Fruit fly (Drosophila melanogaster) S2 (cell line): ENCODE data around the gene CG8136.

ENCODE experiments used
- CG8478 ChIP-seq: fragments of >200 bp; optimal IDR thresholded peaks from 2 replicates; lab custom pipeline; 2018
- CTCF ChIP-seq, 2 experiments: fragments of >200 bp; optimal IDR thresholded peaks; 2 replicates each; lab custom pipeline; 2018

Gene CG8136

DNA sequence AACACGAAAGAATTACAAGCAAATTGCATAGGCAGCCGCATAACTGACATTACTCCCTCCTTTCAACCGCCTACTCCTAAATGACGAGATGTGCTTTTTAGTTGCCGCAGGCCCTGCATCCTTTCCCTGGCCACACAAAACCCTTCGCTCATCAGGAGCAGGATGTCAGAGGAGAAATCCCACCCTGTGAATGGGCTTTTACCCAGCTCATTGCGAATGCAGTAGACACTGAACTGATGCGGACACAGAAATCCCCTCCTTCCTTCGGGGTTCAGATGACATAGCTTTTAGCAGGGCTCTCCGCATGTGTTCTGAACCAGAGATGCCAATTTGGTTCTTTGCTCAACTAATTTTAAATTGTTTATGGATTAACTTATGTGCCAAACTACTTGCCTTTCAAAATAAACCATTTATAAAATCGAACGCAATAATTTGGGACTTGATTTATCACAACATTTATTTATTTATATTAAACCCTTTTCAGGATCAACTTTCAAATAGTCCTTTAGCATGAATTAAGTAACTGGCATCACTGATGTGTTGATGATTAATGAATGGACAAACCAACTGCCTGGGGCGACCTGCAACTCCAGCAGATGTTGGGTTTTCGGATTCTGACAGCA lies 18.1 kb downstream of the CG8136 start:
- TF ChIP-seq CG8478 (lab: Kevin White, UChicago) (no peak), CTCF (optimal IDR thresholded peaks at IDR 0.05; lab: Kevin White, UChicago) (no peak)

DNA sequence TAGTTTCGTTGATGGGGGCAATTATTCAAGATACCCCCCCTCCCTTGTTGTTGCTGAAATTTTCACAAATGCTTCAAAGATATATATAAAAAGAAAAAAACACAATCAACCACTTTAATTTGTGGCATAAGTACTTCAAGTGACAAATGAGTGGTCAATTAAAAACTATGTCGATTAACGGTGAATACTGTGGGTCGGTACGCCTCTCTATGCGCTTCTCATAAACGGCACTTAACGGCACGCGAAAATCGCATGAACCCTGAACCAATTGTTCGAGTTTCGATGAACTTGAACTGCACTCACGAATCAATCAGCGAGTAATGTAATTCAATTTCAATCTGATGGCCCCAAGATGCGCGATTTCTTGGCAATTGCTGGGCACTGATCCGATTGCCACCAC lies 18.9 kb downstream of the CG8136 start:
- TF ChIP-seq CTCF (optimal IDR thresholded peaks at IDR 0.05; lab: Kevin White, UChicago) (no peak), CG8478 (lab: Kevin White, UChicago) (no peak)

DNA sequence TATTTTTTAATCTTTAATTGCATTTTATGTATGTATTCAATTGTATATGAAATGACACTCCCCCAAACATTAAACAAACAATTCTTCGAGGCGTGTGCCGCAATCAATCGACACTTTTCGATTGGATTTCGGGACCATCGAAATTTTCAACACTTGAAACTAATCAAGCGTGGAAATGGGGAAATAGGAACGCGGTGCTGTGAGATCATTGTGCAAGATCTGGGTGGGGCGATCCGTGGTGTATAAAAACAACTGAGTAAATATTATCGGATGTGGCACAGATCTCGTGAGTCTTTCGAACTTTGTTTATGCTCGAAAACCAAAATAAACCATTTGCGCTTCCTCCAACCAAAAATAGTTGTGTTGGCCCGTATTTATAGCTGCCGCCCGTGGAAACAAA lies 20.1 kb downstream of the CG8136 start:
- TF ChIP-seq CG8478 (lab: Kevin White, UChicago) (no peak), CTCF (optimal IDR thresholded peaks at IDR 0.05; lab: Kevin White, UChicago) (no peak)

DNA sequence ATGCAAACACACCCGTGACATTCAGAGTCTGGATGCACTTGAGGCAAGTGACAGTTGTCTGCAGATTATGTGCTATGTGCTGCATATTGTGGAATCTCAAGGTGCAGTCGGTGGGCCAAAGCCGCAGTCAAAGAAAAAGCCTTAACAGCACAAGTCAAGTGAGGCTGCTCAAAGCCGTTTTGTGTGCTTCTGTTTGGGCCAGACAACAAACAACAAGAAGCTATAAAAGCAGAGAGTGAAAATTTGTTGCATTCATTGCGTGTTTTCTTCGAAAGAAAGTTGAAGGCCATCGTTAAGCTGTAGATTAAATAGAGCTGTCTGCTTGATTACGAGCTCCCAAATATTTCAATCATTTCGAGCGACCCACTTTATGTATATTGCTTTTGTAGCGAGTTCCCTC lies 20.8 kb downstream of the CG8136 start:
- TF ChIP-seq CTCF (optimal IDR thresholded peaks at IDR 0.05; lab: Kevin White, UChicago) (no peak), CG8478 (lab: Kevin White, UChicago) (no peak)

DNA sequence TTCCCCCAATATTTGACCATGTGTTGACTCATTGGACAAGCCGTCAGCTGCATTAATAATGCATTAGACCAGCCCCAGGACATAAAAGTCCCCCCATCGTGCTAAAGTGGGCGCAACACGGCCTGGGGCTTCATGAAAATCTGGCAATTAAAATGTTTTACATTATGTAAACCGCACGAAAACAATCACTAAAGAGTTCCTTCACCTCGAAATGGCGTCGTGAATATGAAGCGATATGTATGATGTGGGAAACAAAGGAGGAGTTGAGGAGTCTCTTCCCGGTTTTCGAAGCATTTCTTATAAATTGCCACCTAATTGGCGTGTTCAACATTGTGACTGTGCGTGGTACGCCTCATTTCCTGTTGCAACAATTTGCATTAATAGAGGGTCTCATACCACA lies 21.5 kb downstream of the CG8136 start:
- TF ChIP-seq CG8478 (lab: Kevin White, UChicago) (no peak), CTCF (optimal IDR thresholded peaks at IDR 0.05; lab: Kevin White, UChicago) (no peak)

DNA sequence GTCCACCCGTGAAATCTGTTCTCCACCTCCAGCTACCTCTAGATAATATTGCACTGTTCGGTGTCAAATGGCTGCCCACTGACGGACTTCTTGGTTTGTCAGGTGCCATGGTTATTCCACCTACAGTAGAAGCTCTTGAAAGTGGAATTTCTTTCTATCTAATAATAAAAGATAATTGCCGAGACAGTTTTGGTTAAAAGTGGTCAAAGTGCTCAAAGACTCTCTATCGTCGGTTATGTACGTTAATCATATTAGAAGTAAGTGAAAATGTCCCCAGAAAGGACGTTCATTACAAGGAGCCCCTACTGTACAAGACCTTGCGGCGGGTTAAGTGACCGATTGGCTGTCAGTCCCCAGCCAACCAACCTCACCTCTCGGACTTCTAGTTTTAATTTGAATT lies 23.0 kb downstream of the CG8136 start:
- TF ChIP-seq CTCF (optimal IDR thresholded peaks at IDR 0.05; lab: Kevin White, UChicago) (no peak), CG8478 (lab: Kevin White, UChicago) (no peak)

DNA sequence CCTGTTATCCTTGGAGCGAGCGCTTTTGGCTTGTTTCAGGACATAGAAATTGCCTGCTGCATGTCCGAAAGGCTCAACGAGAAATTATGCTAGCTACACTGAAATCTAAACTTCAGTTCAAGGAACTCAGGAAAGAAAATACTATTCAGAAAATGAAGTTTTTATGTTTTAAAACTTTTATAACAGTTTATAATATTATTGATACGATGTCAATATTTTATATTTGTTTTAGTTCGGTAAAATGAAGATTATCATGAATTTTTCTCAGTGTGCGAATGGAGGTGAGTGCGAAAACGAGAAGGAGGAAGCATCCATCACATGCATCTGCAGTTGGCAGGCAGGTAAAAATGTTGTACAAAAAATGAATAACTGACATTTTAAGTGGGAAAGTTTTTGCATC lies 25.2 kb downstream of the CG8136 start:
- TF ChIP-seq CG8478 (lab: Kevin White, UChicago) (no peak), CTCF (optimal IDR thresholded peaks at IDR 0.05; lab: Kevin White, UChicago) (no peak)

DNA sequence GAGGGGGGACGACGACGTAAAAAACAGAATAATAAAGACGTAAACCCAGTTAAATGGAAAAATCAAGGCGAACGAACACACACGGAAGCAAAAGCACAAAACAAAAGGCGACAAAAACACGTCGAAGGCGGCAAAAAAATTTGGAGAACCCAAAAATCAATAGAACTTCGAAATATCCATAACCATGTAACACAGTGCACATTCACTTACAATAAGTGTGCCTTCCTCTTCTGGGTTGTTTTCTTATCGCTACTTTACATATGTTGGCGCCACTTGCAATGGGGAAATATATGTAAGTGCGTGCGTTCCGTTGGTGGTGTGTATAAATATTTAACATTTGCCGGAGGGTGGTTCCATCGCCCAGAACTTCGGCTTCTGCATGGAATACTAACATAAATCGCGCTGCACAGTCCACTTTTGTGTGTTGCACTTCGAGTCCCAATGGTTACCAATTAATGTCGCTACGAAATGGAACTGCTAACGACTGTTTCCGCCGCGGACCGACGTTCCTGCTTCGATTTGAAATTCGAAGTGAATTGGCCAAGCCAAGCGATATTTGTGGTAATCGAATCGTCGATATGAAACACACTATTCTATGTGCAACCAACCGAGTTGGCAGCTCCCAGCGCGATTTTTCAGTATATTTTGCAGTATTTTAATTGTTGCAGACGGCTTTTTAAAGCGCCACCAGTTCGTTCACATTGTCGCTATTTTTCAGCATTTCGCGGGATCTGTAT lies 26.1 kb downstream of the CG8136 start, which contains the start of the genes CG9801 and Nasp:
TSS of gene CG9801 (minus strand) at position 542 of the 737 bp plus-strand sequence.
TSS of gene Nasp (plus strand) at position 665 of the 737 bp plus-strand sequence.
- peak; percentile 45 to 51 for TF ChIP-seq CTCF (optimal IDR thresholded peaks at IDR 0.05; lab: Kevin White, UChicago)
- no peak for TF ChIP-seq CG8478 (lab: Kevin White, UChicago)

DNA sequence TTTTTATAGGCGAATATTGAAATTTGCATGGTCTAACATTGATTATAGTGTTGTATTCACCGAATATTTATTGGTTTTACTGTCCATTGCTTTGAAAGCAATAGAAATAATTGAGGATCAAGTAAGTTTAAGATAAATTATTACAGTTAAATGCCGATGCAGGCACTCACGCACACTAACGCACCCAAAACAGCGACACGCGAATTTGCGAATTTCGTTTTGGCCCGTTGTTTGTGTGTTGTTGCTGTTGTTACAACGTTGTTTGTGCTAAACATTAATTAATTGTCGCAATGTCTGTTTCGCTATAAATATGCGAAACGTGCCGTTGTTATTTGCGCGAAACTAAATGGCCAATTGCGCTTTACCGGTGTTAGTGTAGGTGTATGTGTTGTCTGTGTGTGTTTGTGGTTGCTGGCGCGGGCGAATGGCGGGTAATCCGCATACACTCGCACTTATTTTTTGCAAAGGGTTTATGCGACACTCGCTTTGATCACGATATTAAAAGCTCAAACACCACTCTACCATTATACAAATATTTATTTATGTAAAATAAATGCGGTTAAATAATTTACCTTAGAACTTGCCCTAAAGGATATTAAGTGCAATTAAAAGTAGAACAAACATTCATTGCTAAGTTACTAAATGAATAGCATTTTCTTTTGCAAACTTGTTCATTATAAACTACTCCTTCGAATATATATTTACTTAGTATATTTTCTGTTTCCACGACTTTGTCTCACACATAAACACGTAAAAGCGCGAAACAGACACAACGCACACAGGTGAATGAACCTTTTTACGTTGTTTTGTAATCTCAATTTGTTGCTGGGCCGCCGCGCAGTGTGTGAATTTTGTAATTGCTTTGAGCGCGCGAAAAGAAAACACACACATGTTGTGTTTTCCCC lies 27.0 kb downstream of the CG8136 start:
- TF ChIP-seq CG8478 (lab: Kevin White, UChicago) (no peak), CTCF (optimal IDR thresholded peaks at IDR 0.05; lab: Kevin White, UChicago) (no peak)

DNA sequence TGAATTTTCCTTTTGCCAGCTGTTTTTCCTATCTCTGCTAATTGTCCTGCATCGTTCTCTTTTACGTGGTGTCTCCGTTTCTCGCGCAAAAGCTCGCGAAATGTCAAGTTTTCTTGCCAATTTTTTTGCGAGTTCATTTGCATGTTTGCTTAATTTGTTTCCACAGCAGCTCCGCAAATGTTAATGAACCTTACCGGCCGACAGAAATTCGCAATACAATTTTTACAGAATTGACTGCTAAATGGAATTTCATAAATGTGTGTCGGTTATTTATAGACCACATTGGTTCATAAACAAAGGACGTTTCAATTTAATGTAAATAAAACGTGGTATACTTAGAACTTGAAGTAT lies 27.6 kb downstream of the CG8136 start:
- TF ChIP-seq CTCF (optimal IDR thresholded peaks at IDR 0.05; lab: Kevin White, UChicago) (no peak), CG8478 (lab: Kevin White, UChicago) (no peak)

DNA sequence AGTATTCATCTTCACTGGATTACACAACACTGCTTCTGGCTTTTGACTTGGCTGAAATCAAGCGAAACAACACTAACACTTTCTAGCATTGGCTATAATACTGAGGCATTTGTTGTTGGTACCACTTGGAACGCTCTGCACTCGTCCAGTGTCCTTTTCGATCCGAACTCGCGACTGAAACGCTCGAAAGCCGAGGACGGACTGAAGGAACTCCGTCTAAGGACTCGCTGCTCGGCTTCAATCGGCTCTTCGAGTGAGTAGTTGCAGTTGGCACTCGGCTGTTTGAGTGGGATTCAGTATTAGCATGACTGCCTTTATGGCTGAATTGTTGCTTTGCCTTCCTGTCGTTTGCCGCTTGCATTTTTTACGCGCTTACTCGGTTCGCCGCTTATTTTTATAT lies 46.8 kb downstream of the CG8136 start, which contains the start of the genes CG34135 and CG11768:
TSS of gene CG34135 (minus strand) at position 194 of the 400 bp plus-strand sequence.
TSS of gene CG11768 (minus strand) at position 203 of the 400 bp plus-strand sequence.
- no peak for TF ChIP-seq CG8478 (lab: Kevin White, UChicago)
- TF ChIP-seq CTCF (optimal IDR thresholded peaks at IDR 0.05; lab: Kevin White, UChicago), result no peak

DNA sequence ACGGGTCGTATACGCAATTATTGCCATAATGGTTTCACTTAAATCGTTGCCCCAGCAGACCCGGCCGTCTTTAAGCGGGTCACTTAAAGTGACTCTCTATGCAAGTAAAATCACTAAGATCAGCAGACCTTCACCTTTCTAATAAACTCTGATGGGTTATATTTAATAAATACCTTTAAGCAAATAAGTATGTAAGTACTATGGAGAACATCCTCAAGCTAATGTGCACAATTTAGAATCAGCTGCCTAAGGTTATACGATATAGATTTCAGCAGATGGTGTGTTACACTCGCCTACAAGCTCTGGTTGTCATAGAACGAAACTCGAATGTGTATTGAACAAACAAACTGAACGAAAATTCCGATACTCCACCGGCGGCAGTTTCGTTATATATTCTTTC lies 47.9 kb downstream of the CG8136 start, which contains the start of gene CG8236:
TSS of gene CG8236 (plus strand) at position 301 of the 400 bp plus-strand sequence.
- TF ChIP-seq CG8478 (lab: Kevin White, UChicago), result no peak
- TF ChIP-seq CTCF (optimal IDR thresholded peaks at IDR 0.05; lab: Kevin White, UChicago), result no peak

DNA sequence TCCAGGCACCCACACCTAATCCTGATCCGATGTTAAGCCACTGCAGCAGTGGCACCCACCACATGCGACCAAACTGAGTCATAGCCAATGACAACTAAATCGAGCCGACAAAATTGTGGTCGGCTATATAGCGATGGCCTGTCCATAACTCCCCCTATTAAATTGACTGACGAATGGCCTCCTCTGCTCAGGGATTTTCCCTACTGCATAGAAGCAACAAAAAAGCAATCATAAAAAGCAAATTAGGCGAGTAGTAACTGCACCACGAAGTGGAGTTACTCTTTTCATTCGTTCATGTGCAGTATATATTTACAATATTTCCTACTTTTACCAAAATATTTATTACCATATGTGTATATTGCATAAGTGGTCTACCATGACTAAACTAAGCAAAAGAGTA lies 51.4 kb downstream of the CG8136 start, which contains the start of gene CG13318:
TSS of gene CG13318 (minus strand) at position 101 of the 400 bp plus-strand sequence.
- no peak for TF ChIP-seq CTCF (optimal IDR thresholded peaks at IDR 0.05; lab: Kevin White, UChicago)
- TF ChIP-seq CG8478 (lab: Kevin White, UChicago), result no peak
